Fruit fly (Drosophila melanogaster) whole organism, embryonic: ENCODE measurements around the gene Gpdh3.
A peak's percentile ranks its signal among the peaks of the same experiment; 100 is the strongest.

Source experiments
- Adf1 ChIP-seq: fragments of 200-800 bp; sonication (Bioruptor generic); IDR thresholded peaks from 2 replicates; pipeline ENCODE4 v1.3.6; 2022; ENCODE audit warnings: missing biosample characterization, missing genetic modification characterization
- CG10147 ChIP-seq: fragments of 200-800 bp; sonication (Bioruptor generic); optimal IDR thresholded peaks from 2 replicates; lab custom pipeline; 2019; ENCODE audit warnings: missing biosample characterization, mild to moderate bottlenecking, missing genetic modification characterization, moderate library complexity
- CG10654 ChIP-seq: fragments of 200-800 bp; sonication (Bioruptor generic); optimal IDR thresholded peaks from 2 replicates; lab custom pipeline; 2016; ENCODE audit warnings: missing biosample characterization, missing genetic modification characterization
- CG11085 ChIP-seq: fragments of 200-800 bp; sonication (Bioruptor generic); IDR thresholded peaks from 2 replicates; pipeline ENCODE4 v1.3.6; 2022; ENCODE audit warnings: missing biosample characterization, missing genetic modification characterization
- CG11560 ChIP-seq: fragments of 200-800 bp; sonication (Bioruptor generic); IDR thresholded peaks from 3 replicates; pipeline ENCODE4 v1.3.6; 2022; ENCODE audit warnings: missing biosample characterization, missing genetic modification characterization
- CG12744 ChIP-seq: fragments of 200-800 bp; sonication (Bioruptor generic); optimal IDR thresholded peaks from 2 replicates; lab custom pipeline; 2016; ENCODE audit warnings: missing biosample characterization, missing genetic modification characterization
- CG12769 ChIP-seq: fragments of 200-800 bp; sonication (Bioruptor generic); optimal IDR thresholded peaks from 2 replicates; lab custom pipeline; 2019; ENCODE audit warnings: missing biosample characterization, mild to moderate bottlenecking, missing genetic modification characterization, moderate library complexity
- CG14441 ChIP-seq: fragments of 200-800 bp; sonication (Bioruptor generic); IDR thresholded peaks from 2 replicates; pipeline ENCODE4 v1.3.6; 2022; ENCODE audit warnings: missing biosample characterization, missing genetic modification characterization
- CG18619 ChIP-seq: fragments of 200-800 bp; sonication (Bioruptor generic); optimal IDR thresholded peaks from 3 replicates; lab custom pipeline; 2017; ENCODE audit warnings: missing biosample characterization, mild to moderate bottlenecking, missing genetic modification characterization
- CG2120 ChIP-seq: fragments of 200-800 bp; sonication (Bioruptor generic); optimal IDR thresholded peaks from 3 replicates; lab custom pipeline; 2016; ENCODE audit warnings: missing biosample characterization, missing genetic modification characterization
- CG2202 ChIP-seq: fragments of 200-800 bp; sonication (Bioruptor generic); optimal IDR thresholded peaks from 2 replicates; lab custom pipeline; 2018; ENCODE audit warnings: missing biosample characterization, mild to moderate bottlenecking, missing genetic modification characterization
- CG2712 ChIP-seq: fragments of 200-800 bp; optimal IDR thresholded peaks from 3 replicates; lab custom pipeline; 2019; ENCODE audit warnings: missing biosample characterization, mild to moderate bottlenecking, missing genetic modification characterization, moderate library complexity
- CG3065 ChIP-seq: fragments of 200-800 bp; sonication (Bioruptor generic); optimal IDR thresholded peaks from 2 replicates; lab custom pipeline; 2016; ENCODE audit warnings: missing biosample characterization, missing genetic modification characterization
- CG4328 ChIP-seq: fragments of 200-800 bp; sonication (Bioruptor generic); optimal IDR thresholded peaks from 3 replicates; lab custom pipeline; 2017; ENCODE audit warnings: missing biosample characterization, missing genetic modification reagents, missing genetic modification characterization
- CG4404 ChIP-seq: fragments of 200-800 bp; sonication (Bioruptor generic); IDR thresholded peaks from 2 replicates; pipeline ENCODE4 v1.3.6; 2022; ENCODE audit warnings: missing biosample characterization, missing genetic modification characterization
- CG4730 ChIP-seq: fragments of 200-800 bp; sonication (Bioruptor generic); IDR thresholded peaks from 2 replicates; pipeline ENCODE4 v1.3.6; 2022; ENCODE audit warnings: missing biosample characterization, missing genetic modification characterization
- CG5245 ChIP-seq: fragments of 200-800 bp; sonication (Bioruptor generic); optimal IDR thresholded peaks from 3 replicates; lab custom pipeline; 2016; ENCODE audit warnings: missing biosample characterization, missing genetic modification characterization
- CG6683 ChIP-seq: fragments of 200-800 bp; sonication (Bioruptor generic); optimal IDR thresholded peaks from 2 replicates; lab custom pipeline; 2017; ENCODE audit warnings: missing biosample characterization, mild to moderate bottlenecking, missing genetic modification characterization, missing genetic modification reagents
- CG6765 ChIP-seq: fragments of 200-800 bp; sonication (Bioruptor generic); optimal IDR thresholded peaks from 3 replicates; lab custom pipeline; 2017; ENCODE audit warnings: missing biosample characterization, mild to moderate bottlenecking, missing genetic modification characterization
- CG7987 ChIP-seq: fragments of 200-800 bp; sonication (Bioruptor generic); optimal IDR thresholded peaks from 2 replicates; lab custom pipeline; 2018; ENCODE audit warnings: missing biosample characterization, mild to moderate bottlenecking, missing genetic modification characterization, moderate library complexity
- CG9437 ChIP-seq: fragments of 200-800 bp; sonication (Bioruptor generic); optimal IDR thresholded peaks from 2 replicates; lab custom pipeline; 2018; ENCODE audit warnings: missing biosample characterization, mild to moderate bottlenecking, missing genetic modification characterization
- Deaf1 ChIP-seq: fragments of 200-800 bp; optimal IDR thresholded peaks from 3 replicates; lab custom pipeline; 2019; ENCODE audit warnings: missing biosample characterization, mild to moderate bottlenecking, missing genetic modification characterization, moderate library complexity
- Fer3 ChIP-seq: fragments of 200-800 bp; sonication (Bioruptor generic); optimal IDR thresholded peaks from 2 replicates; lab custom pipeline; 2018; ENCODE audit warnings: missing biosample characterization, mild to moderate bottlenecking, missing genetic modification characterization, moderate library complexity
- HmgZ ChIP-seq: fragments of 200-800 bp; sonication (Bioruptor generic); optimal IDR thresholded peaks from 2 replicates; lab custom pipeline; 2018; ENCODE audit warnings: missing biosample characterization, mild to moderate bottlenecking, missing genetic modification characterization
- Hr78 ChIP-seq, 2 experiments: fragments of 200-800 bp in 1 of 2; fragments of >200 bp in 1 of 2; sonication (Bioruptor generic) in 1 of 2; optimal IDR thresholded peaks; 2 replicates each; lab custom pipeline; 2017 to 2019; ENCODE audit warnings: missing biosample characterization in 2 of 2, missing genetic modification characterization in 2 of 2, mild to moderate bottlenecking in 1 of 2, moderate library complexity in 1 of 2
- Jarid2 ChIP-seq: fragments of 200-800 bp; sonication (Bioruptor generic); optimal IDR thresholded peaks from 3 replicates; lab custom pipeline; 2017; ENCODE audit warnings: mild to moderate bottlenecking, missing biosample characterization, missing genetic modification reagents, missing genetic modification characterization
- Meics ChIP-seq: fragments of 200-800 bp; sonication (Bioruptor generic); optimal IDR thresholded peaks from 2 replicates; lab custom pipeline; 2017; ENCODE audit warnings: missing biosample characterization, mild to moderate bottlenecking, missing genetic modification characterization
- NFAT ChIP-seq: fragments of 200-800 bp; sonication (Bioruptor generic); IDR thresholded peaks from 2 replicates; pipeline ENCODE4 v1.3.6; 2022; ENCODE audit warnings: missing biosample characterization, missing genetic modification characterization
- Pdp1 ChIP-seq, 2 experiments: fragments of 200-800 bp; sonication (Bioruptor generic); optimal IDR thresholded peaks; 3 replicates each; lab custom pipeline; 2016; ENCODE audit warnings: missing biosample characterization in 2 of 2, missing genetic modification characterization in 2 of 2, mild to moderate bottlenecking in 1 of 2, moderate library complexity in 1 of 2
- Ptx1 ChIP-seq: fragments of 200-800 bp; sonication (Bioruptor generic); IDR thresholded peaks from 2 replicates; pipeline ENCODE4 v1.3.6; 2022; ENCODE audit warnings: missing biosample characterization, missing genetic modification characterization
- Scr ChIP-seq: fragments of 200-800 bp; sonication (Bioruptor generic); IDR thresholded peaks from 2 replicates; pipeline ENCODE4 v1.3.6; 2022; ENCODE audit warnings: missing biosample characterization, missing genetic modification characterization; ENCODE audit not compliant: partially characterized antibody
- Tbp ChIP-seq: fragments of >200 bp; optimal IDR thresholded peaks from 2 replicates; lab custom pipeline; 2018; ENCODE audit warnings: missing biosample characterization, missing genetic modification characterization
- ci ChIP-seq: fragments of 200-800 bp; sonication (Bioruptor generic); IDR thresholded peaks from 3 replicates; pipeline ENCODE4 v1.3.6; 2022; ENCODE audit warnings: missing biosample characterization, missing genetic modification characterization
- dimm ChIP-seq: fragments of 200-800 bp; sonication (Bioruptor generic); IDR thresholded peaks from 2 replicates; pipeline ENCODE4 v1.3.6; 2022; ENCODE audit warnings: missing biosample characterization, missing genetic modification characterization
- emc ChIP-seq: fragments of 200-800 bp; sonication (Bioruptor generic); optimal IDR thresholded peaks from 2 replicates; lab custom pipeline; 2016; ENCODE audit warnings: missing biosample characterization, missing genetic modification characterization
- ftz-f1 ChIP-seq: fragments of 200-800 bp; sonication (Bioruptor generic); optimal IDR thresholded peaks from 2 replicates; lab custom pipeline; 2016; ENCODE audit warnings: missing biosample characterization, missing genetic modification characterization
- fu2 ChIP-seq: fragments of 200-800 bp; sonication (Bioruptor generic); optimal IDR thresholded peaks from 2 replicates; lab custom pipeline; 2016; ENCODE audit warnings: missing biosample characterization, missing genetic modification characterization
- gsb ChIP-seq: fragments of 200-800 bp; sonication (Bioruptor generic); IDR thresholded peaks from 2 replicates; pipeline ENCODE4 v1.3.6; 2022; ENCODE audit warnings: missing biosample characterization, missing genetic modification characterization
- her ChIP-seq: fragments of 200-800 bp; sonication (Bioruptor generic); optimal IDR thresholded peaks from 2 replicates; lab custom pipeline; 2016; ENCODE audit warnings: missing biosample characterization, missing genetic modification characterization
- ind ChIP-seq: fragments of 200-800 bp; sonication (Bioruptor generic); optimal IDR thresholded peaks from 3 replicates; lab custom pipeline; 2016; ENCODE audit warnings: missing biosample characterization, missing genetic modification characterization
- lab ChIP-seq: fragments of 200-800 bp; sonication (Bioruptor generic); optimal IDR thresholded peaks from 3 replicates; lab custom pipeline; 2017; ENCODE audit warnings: missing biosample characterization, missing genetic modification characterization, mild to moderate bottlenecking, moderate library complexity, missing genetic modification reagents
- mam ChIP-seq: fragments of 200-800 bp; sonication (Bioruptor generic); optimal IDR thresholded peaks from 3 replicates; lab custom pipeline; 2016; ENCODE audit warnings: missing biosample characterization, missing genetic modification characterization
- pan ChIP-seq, 4 experiments: fragments of >200 bp in 3 of 4; fragments of 200-800 bp in 1 of 4; sonication (Bioruptor generic) in 1 of 4; optimal IDR thresholded peaks in 3 of 4; IDR thresholded peaks in 1 of 4; 2 replicates each; pipeline versions ENCODE4 v1.3.6 to Lab custom; 2017 to 2022; ENCODE audit warnings: missing biosample characterization in 2 of 4, missing genetic modification characterization in 2 of 4, mixed read lengths in 1 of 4
- pita ChIP-seq: fragments of 200-800 bp; sonication (Bioruptor generic); optimal IDR thresholded peaks from 2 replicates; lab custom pipeline; 2017; ENCODE audit warnings: missing biosample characterization, mild to moderate bottlenecking, missing genetic modification characterization
- pros ChIP-seq: fragments of 200-800 bp; sonication (Bioruptor generic); optimal IDR thresholded peaks from 3 replicates; lab custom pipeline; 2019; ENCODE audit warnings: missing biosample characterization, mild to moderate bottlenecking, missing genetic modification characterization, moderate library complexity
- stwl ChIP-seq: fragments of 200-800 bp; sonication (Bioruptor generic); optimal IDR thresholded peaks from 3 replicates; lab custom pipeline; 2018; ENCODE audit warnings: missing biosample characterization, mild to moderate bottlenecking, missing genetic modification characterization, moderate library complexity
- tin ChIP-seq: fragments of 200-800 bp; sonication (Bioruptor generic); optimal IDR thresholded peaks from 3 replicates; lab custom pipeline; 2016; ENCODE audit warnings: missing biosample characterization, missing genetic modification characterization
- trem ChIP-seq: fragments of 200-800 bp; optimal IDR thresholded peaks from 3 replicates; lab custom pipeline; 2019; ENCODE audit warnings: missing biosample characterization, mild to moderate bottlenecking, missing genetic modification characterization, moderate library complexity
- trh ChIP-seq: fragments of 200-800 bp; sonication (Bioruptor generic); optimal IDR thresholded peaks from 2 replicates; lab custom pipeline; 2016; ENCODE audit warnings: missing biosample characterization, missing genetic modification characterization
- twi ChIP-seq: fragments of 200-800 bp; optimal IDR thresholded peaks from 2 replicates; lab custom pipeline; 2019; ENCODE audit warnings: missing biosample characterization, mild to moderate bottlenecking, missing genetic modification characterization, moderate library complexity

Gpdh3 gene

dm6 chr3R:22421618-22422017, 39.8 kb downstream of the Gpdh3 start (continued):
- TF ChIP-seq CG2120 (GFP tag; lab: Kevin White, UChicago) (peak; percentile 81), Pdp1 (GFP tag; optimal IDR thresholded peaks at IDR 0.05; lab: Kevin White, UChicago) (peak; percentile 67 to 75), lab (no peak), CG4328 (GFP tag; lab: Kevin White, UChicago) (no peak), Fer3 (peak; percentile 69), emc (GFP tag; lab: Kevin White, UChicago) (no peak), HmgZ (tag; lab: Kevin White, UChicago) (no peak), CG3065 (GFP tag; lab: Kevin White, UChicago) (no peak), CG11560 (tag; lab: Robert Waterston, UW) (peak; percentile 65; the same call in 2 of the 3 replicates), ftz-f1 (GFP tag; lab: Kevin White, UChicago) (no peak), fu2 (GFP tag; lab: Kevin White, UChicago) (peak; percentile 18), CG11085 (GFP tag; lab: Robert Waterston, UW) (peak; percentile 69), CG9437 (no peak), her (GFP tag; lab: Kevin White, UChicago) (peak; percentile 21), pan (optimal IDR thresholded peaks at IDR 0.05; lab: Kevin White, UChicago) (no peak), pan (GFP tag; optimal IDR thresholded peaks at IDR 0.05 in 1 of 2, IDR thresholded peaks at IDR 0.05 in 1 of 2) (peak in 1 of 2 experiments; percentile 86), trem (no peak), mam (GFP tag; lab: Kevin White, UChicago) (peak; percentile 74), ind (peak; percentile 62), Deaf1 (tag; lab: Kevin White, UChicago) (no peak), CG6765 (GFP tag; lab: Kevin White, UChicago) (no peak), CG14441 (GFP tag; lab: Robert Waterston, UW) (peak; percentile 87), CG7987 (no peak), CG4404 (peak; percentile 21; the same call in 1 of the 2 replicates), CG4730 (GFP tag; lab: Robert Waterston, UW) (peak; percentile 48), CG12744 (GFP tag; lab: Kevin White, UChicago) (peak; percentile 10), pros (GFP tag; lab: Kevin White, UChicago) (no peak), Hr78 (GFP tag; optimal IDR thresholded peaks at IDR 0.05; lab: Kevin White, UChicago) (no peak), CG10147 (GFP tag; lab: Kevin White, UChicago) (no peak), CG10654 (GFP tag; lab: Kevin White, UChicago) (peak; percentile 3), tin (GFP tag; lab: Kevin White, UChicago) (peak; percentile 59), ci (GFP tag; lab: Robert Waterston, UW) (peak; percentile 80), gsb (GFP tag; lab: Robert Waterston, UW) (peak; percentile 79), Adf1 (peak; percentile 40), Ptx1 (peak; percentile 84), pita (GFP tag; lab: Kevin White, UChicago) (no peak), CG5245 (GFP tag; lab: Kevin White, UChicago) (peak; percentile 40), trh (GFP tag; lab: Kevin White, UChicago) (no peak), CG2712 (tag; lab: Kevin White, UChicago) (peak; percentile 69), Tbp (no peak), Jarid2 (GFP tag; lab: Kevin White, UChicago) (no peak), Scr (GFP tag; lab: Robert Waterston, UW) (no peak), Meics (GFP tag; lab: Kevin White, UChicago) (peak; percentile 62), stwl (no peak), CG18619 (GFP tag; lab: Kevin White, UChicago) (peak; percentile 30), twi (tag; lab: Kevin White, UChicago) (peak; percentile 24), NFAT (GFP tag; lab: Robert Waterston, UW) (peak; percentile 70; the same call in 1 of the 2 replicates), CG6683 (no peak), CG12769 (no peak), dimm (no peak), CG2202 (tag; lab: Kevin White, UChicago) (no peak)
